Fruit fly (Drosophila melanogaster): ENCODE data around the gene comm3.
A peak's percentile ranks its signal among the peaks of the same experiment; 100 is the strongest.

Gene comm3

dm6 chr3L:15566484-15566955 lies 81.0 kb downstream of the comm3 start (continued):
- TF ChIP-seq fd64A (GFP tag; optimal IDR thresholded peaks at IDR 0.05) (peak; percentile 85), CG7987 (GFP tag; optimal IDR thresholded peaks at IDR 0.05) (peak; percentile 88), CG8944 (GFP tag; optimal IDR thresholded peaks at IDR 0.05) (no peak), Bgb (GFP tag; IDR thresholded peaks at IDR 0.05; ENCODE audit: partially characterized antibody) (no peak), tx (GFP tag; optimal IDR thresholded peaks at IDR 0.05) (no peak), kni (GFP tag; optimal IDR thresholded peaks at IDR 0.05) (peak; percentile 85), D (optimal IDR thresholded peaks at IDR 0.05) (no peak), D (GFP tag; optimal IDR thresholded peaks at IDR 0.05) (no peak), Side (GFP tag; optimal IDR thresholded peaks at IDR 0.05) (no peak), Elba2 (GFP tag; optimal IDR thresholded peaks at IDR 0.05) (no peak), CG13894 (tag; optimal IDR thresholded peaks at IDR 0.05) (no peak), CG10209 (GFP tag; optimal IDR thresholded peaks at IDR 0.05) (peak; percentile 80), B-H1 (GFP tag; IDR thresholded peaks at IDR 0.05) (no peak; the same call in 2 of the 3 replicates), zfh2 (GFP tag; optimal IDR thresholded peaks at IDR 0.05) (no peak), scrt (GFP tag; optimal IDR thresholded peaks at IDR 0.05) (peak; percentile 57), Dip3 (GFP tag; optimal IDR thresholded peaks at IDR 0.05) (no peak), br (optimal IDR thresholded peaks at IDR 0.05) (no peak), nerfin-2 (GFP tag; IDR thresholded peaks at IDR 0.05; ENCODE audit: partially characterized antibody) (no peak), Vsx1 (GFP tag; optimal IDR thresholded peaks at IDR 0.05) (no peak), CG4617 (GFP tag; optimal IDR thresholded peaks at IDR 0.05; ENCODE audit: borderline replicate concordance) (no peak), CG14667 (GFP tag; IDR thresholded peaks at IDR 0.05) (no peak), tin (GFP tag; optimal IDR thresholded peaks at IDR 0.05) (no peak), Pdp1 (GFP tag; optimal IDR thresholded peaks at IDR 0.05) (peak in 1 of 2 experiments; percentile 8), CG17328 (GFP tag; IDR thresholded peaks at IDR 0.05) (no peak; the same call in 1 of the 2 replicates), CG6791 (GFP tag; IDR thresholded peaks at IDR 0.05; ENCODE audit: partially characterized antibody) (peak; percentile 38), CG13287 (GFP tag; IDR thresholded peaks at IDR 0.05; ENCODE audit: partially characterized antibody) (no peak), Drgx (GFP tag; IDR thresholded peaks at IDR 0.05) (0 out of 2 replicates have a peak, but pooled peaks have one; percentile 23), bigmax (GFP tag; optimal IDR thresholded peaks at IDR 0.05) (no peak), CG1233 (GFP tag; optimal IDR thresholded peaks at IDR 0.05) (peak; percentile 80), Dek (tag; optimal IDR thresholded peaks at IDR 0.05) (peak; percentile 41), CG31441 (GFP tag; IDR thresholded peaks at IDR 0.05) (no peak), hb (GFP tag; IDR thresholded peaks at IDR 0.05; ENCODE audit: partially characterized antibody) (no peak), cwo (GFP tag; optimal IDR thresholded peaks at IDR 0.05) (peak; percentile 78), Eip74EF (GFP tag; optimal IDR thresholded peaks at IDR 0.05) (no peak), Mrtf (GFP tag; IDR thresholded peaks at IDR 0.05) (peak; percentile 43; the same call in 1 of the 3 replicates), CG10431 (GFP tag; optimal IDR thresholded peaks at IDR 0.05) (peak; percentile 100), ssp (GFP tag; IDR thresholded peaks at IDR 0.05) (no peak), lola (GFP tag; optimal IDR thresholded peaks at IDR 0.05) (peak in 1 of 3 experiments; percentile 59), CG10654 (GFP tag; optimal IDR thresholded peaks at IDR 0.05) (peak; percentile 26), ro (GFP tag; IDR thresholded peaks at IDR 0.05) (no peak), CG4404 (GFP tag; IDR thresholded peaks at IDR 0.05) (no peak), CG11247 (GFP tag; IDR thresholded peaks at IDR 0.05) (peak; percentile 53), CG6854 (GFP tag; optimal IDR thresholded peaks at IDR 0.05) (peak; percentile 73), lab (GFP tag; optimal IDR thresholded peaks at IDR 0.05) (peak; percentile 89), inv (GFP tag; IDR thresholded peaks at IDR 0.05; ENCODE audit: partially characterized antibody) (no peak), Sox102F (GFP tag; optimal IDR thresholded peaks at IDR 0.05) (no peak), so (GFP tag; IDR thresholded peaks at IDR 0.05) (peak; percentile 85; the same call in 2 of the 3 replicates), usp (GFP tag; optimal IDR thresholded peaks at IDR 0.05) (no peak), lmd (GFP tag; IDR thresholded peaks at IDR 0.05) (no peak; the same call in 1 of the 2 replicates), HmgD (GFP tag; optimal IDR thresholded peaks at IDR 0.05) (peak; percentile 9)
